Fruit fly (Drosophila melanogaster) whole organism, adult: ENCODE measurements around the gene CG4404.

ENCODE experiments used
- CG11617 ChIP-seq: fragments of 200-800 bp; sonication (Bioruptor generic); optimal IDR thresholded peaks from 2 replicates; lab custom pipeline; 2017; ENCODE audit warnings: mild to moderate bottlenecking, missing biosample characterization, missing genetic modification reagents, missing genetic modification characterization
- CG12768 ChIP-seq: fragments of 200-800 bp; sonication (Bioruptor generic); optimal IDR thresholded peaks from 2 replicates; lab custom pipeline; 2017; ENCODE audit warnings: missing biosample characterization, missing genetic modification characterization, mild to moderate bottlenecking, moderate library complexity, missing genetic modification reagents
- CG14711 ChIP-seq: fragments of 200-800 bp; sonication (Bioruptor generic); optimal IDR thresholded peaks from 2 replicates; lab custom pipeline; 2018; ENCODE audit warnings: missing biosample characterization, mild to moderate bottlenecking, missing genetic modification characterization, moderate library complexity
- CG1620 ChIP-seq: fragments of 200-800 bp; sonication (Bioruptor generic); optimal IDR thresholded peaks from 2 replicates; lab custom pipeline; 2016; ENCODE audit warnings: missing biosample characterization, missing genetic modification characterization
- CG33017 ChIP-seq: fragments of 200-800 bp; sonication (Bioruptor generic); optimal IDR thresholded peaks from 2 replicates; lab custom pipeline; 2018; ENCODE audit warnings: missing biosample characterization, mild to moderate bottlenecking, missing genetic modification characterization, moderate library complexity
- CG5204 ChIP-seq: fragments of 200-800 bp; sonication (Bioruptor generic); optimal IDR thresholded peaks from 2 replicates; lab custom pipeline; 2016; ENCODE audit warnings: missing biosample characterization, missing genetic modification characterization
- CG7045 ChIP-seq: fragments of 200-800 bp; sonication (Bioruptor generic); optimal IDR thresholded peaks from 2 replicates; lab custom pipeline; 2017; ENCODE audit warnings: missing biosample characterization, mild to moderate bottlenecking, missing genetic modification characterization
- CG7101 ChIP-seq: fragments of 200-800 bp; sonication (Bioruptor generic); optimal IDR thresholded peaks from 2 replicates; lab custom pipeline; 2018; ENCODE audit warnings: missing biosample characterization, mild to moderate bottlenecking, missing genetic modification characterization, moderate library complexity
- Clk ChIP-seq: fragments of 200-800 bp; sonication (Bioruptor generic); optimal IDR thresholded peaks from 2 replicates; lab custom pipeline; 2017; ENCODE audit warnings: missing biosample characterization, missing genetic modification characterization
- Crg-1 ChIP-seq: fragments of 200-800 bp; sonication (Bioruptor generic); optimal IDR thresholded peaks from 2 replicates; lab custom pipeline; 2016; ENCODE audit warnings: missing biosample characterization, missing genetic modification characterization
- Hr96 ChIP-seq: fragments of 200-800 bp; sonication (Bioruptor generic); optimal IDR thresholded peaks from 2 replicates; lab custom pipeline; 2016; ENCODE audit warnings: missing biosample characterization, missing genetic modification characterization
- Mnt ChIP-seq: fragments of 200-800 bp; sonication (Bioruptor generic); optimal IDR thresholded peaks from 2 replicates; lab custom pipeline; 2016; ENCODE audit warnings: missing biosample characterization, mild to moderate bottlenecking, missing genetic modification characterization
- bab1 ChIP-seq: fragments of 200-800 bp; sonication (Bioruptor generic); optimal IDR thresholded peaks from 3 replicates; lab custom pipeline; 2019; ENCODE audit warnings: missing biosample characterization, mild to moderate bottlenecking, missing genetic modification characterization, moderate library complexity
- cic ChIP-seq: fragments of 200-800 bp; sonication (Bioruptor generic); optimal IDR thresholded peaks from 2 replicates; lab custom pipeline; 2017; ENCODE audit warnings: missing biosample characterization, mild to moderate bottlenecking, missing genetic modification characterization, moderate library complexity
- cnc ChIP-seq, 2 experiments: fragments of >200 bp; optimal IDR thresholded peaks; 2 replicates each; lab custom pipeline; 2017
- kay ChIP-seq: fragments of 200-800 bp; sonication (Bioruptor generic); peaks from one replicate; lab custom pipeline; 2016; ENCODE audit warnings: missing biosample characterization, missing genetic modification characterization, borderline replicate concordance
- ovo ChIP-seq: fragments of 200-800 bp; sonication (Bioruptor generic); optimal IDR thresholded peaks from 2 replicates; lab custom pipeline; 2016; ENCODE audit warnings: missing biosample characterization, missing genetic modification characterization
- pad ChIP-seq: fragments of 200-800 bp; sonication (Bioruptor generic); optimal IDR thresholded peaks from 3 replicates; lab custom pipeline; 2017; ENCODE audit warnings: missing biosample characterization, missing genetic modification characterization, mild to moderate bottlenecking, moderate library complexity, missing genetic modification reagents
- tj ChIP-seq: fragments of 200-800 bp; sonication (Bioruptor generic); optimal IDR thresholded peaks from 3 replicates; lab custom pipeline; 2017; ENCODE audit warnings: missing biosample characterization, mild to moderate bottlenecking, missing genetic modification characterization, moderate library complexity
- toe ChIP-seq: fragments of 200-800 bp; sonication (Bioruptor generic); optimal IDR thresholded peaks from 2 replicates; lab custom pipeline; 2016; ENCODE audit warnings: missing biosample characterization, missing genetic modification characterization

CG4404 gene

dm6 chrX:12891322-12892159 is 14.3 kb downstream of the CG4404 start:
- TF ChIP-seq cic (GFP tag; lab: Kevin White, UChicago) (no peak), CG7101 (tag; lab: Kevin White, UChicago) (no peak), Mnt (GFP tag; lab: Kevin White, UChicago) (no peak), CG12768 (GFP tag; lab: Kevin White, UChicago) (no peak), kay (GFP tag; lab: Kevin White, UChicago) (no peak), CG33017 (tag; lab: Kevin White, UChicago) (no peak), Clk (GFP tag; lab: Kevin White, UChicago) (no peak), CG14711 (tag; lab: Kevin White, UChicago) (no peak), toe (GFP tag; lab: Kevin White, UChicago) (no peak), Hr96 (no peak), ovo (GFP tag; lab: Kevin White, UChicago) (no peak), bab1 (GFP tag; lab: Kevin White, UChicago) (no peak), cnc (optimal IDR thresholded peaks at IDR 0.05; lab: Kevin White, UChicago) (no peak), CG5204 (GFP tag; lab: Kevin White, UChicago) (no peak), tj (no peak), Crg-1 (GFP tag; lab: Kevin White, UChicago) (no peak)

- TF ChIP-seq bab1 (GFP tag; lab: Kevin White, UChicago) (no peak), toe (GFP tag; lab: Kevin White, UChicago) (no peak), cic (GFP tag; lab: Kevin White, UChicago) (no peak), CG12768 (GFP tag; lab: Kevin White, UChicago) (no peak), Hr96 (no peak), CG14711 (tag; lab: Kevin White, UChicago) (no peak), ovo (GFP tag; lab: Kevin White, UChicago) (no peak), CG11617 (no peak)
Measured at dm6 chrX:12890826-12891175, 15.0 kb downstream of the CG4404 start.

- TF ChIP-seq kay (GFP tag; lab: Kevin White, UChicago) = peak; percentile 11
- TF ChIP-seq bab1 (GFP tag; lab: Kevin White, UChicago) = no peak
- TF ChIP-seq CG33017 (tag; lab: Kevin White, UChicago) = no peak
Measured at dm6 chrX:12890166-12890825, 15.5 kb downstream of the CG4404 start.

- TF ChIP-seq tj (no peak), Crg-1 (GFP tag; lab: Kevin White, UChicago) (no peak), CG7045 (no peak), CG33017 (tag; lab: Kevin White, UChicago) (no peak), kay (GFP tag; lab: Kevin White, UChicago) (no peak), Clk (GFP tag; lab: Kevin White, UChicago) (no peak), toe (GFP tag; lab: Kevin White, UChicago) (no peak), cnc (optimal IDR thresholded peaks at IDR 0.05; lab: Kevin White, UChicago) (no peak), Hr96 (no peak), CG11617 (no peak), bab1 (GFP tag; lab: Kevin White, UChicago) (no peak), CG14711 (tag; lab: Kevin White, UChicago) (no peak), CG5204 (GFP tag; lab: Kevin White, UChicago) (no peak), CG1620 (no peak), cic (GFP tag; lab: Kevin White, UChicago) (no peak), ovo (GFP tag; lab: Kevin White, UChicago) (no peak)
Measured at dm6 chrX:12889075-12889474, 16.7 kb downstream of the CG4404 start.

dm6 chrX:12887549-12887948 is 18.3 kb downstream of the CG4404 start:
- TF ChIP-seq CG12768 (GFP tag; lab: Kevin White, UChicago) = no peak
- TF ChIP-seq bab1 (GFP tag; lab: Kevin White, UChicago) = no peak
- TF ChIP-seq cic (GFP tag; lab: Kevin White, UChicago) = no peak
- TF ChIP-seq Clk (GFP tag; lab: Kevin White, UChicago) = no peak
- no peak for TF ChIP-seq CG7045
- TF ChIP-seq tj = no peak
- TF ChIP-seq Hr96 = no peak
- no peak for TF ChIP-seq kay (GFP tag; lab: Kevin White, UChicago)
- no peak for TF ChIP-seq Mnt (GFP tag; lab: Kevin White, UChicago)
- TF ChIP-seq Crg-1 (GFP tag; lab: Kevin White, UChicago) = no peak
- no peak for TF ChIP-seq CG33017 (tag; lab: Kevin White, UChicago)
- TF ChIP-seq pad = no peak
- TF ChIP-seq CG14711 (tag; lab: Kevin White, UChicago) = no peak
- TF ChIP-seq CG1620 = no peak
- no peak for TF ChIP-seq cnc (optimal IDR thresholded peaks at IDR 0.05; lab: Kevin White, UChicago)

- peak; percentile 67 for TF ChIP-seq kay (GFP tag; lab: Kevin White, UChicago)
- no peak for TF ChIP-seq CG14711 (tag; lab: Kevin White, UChicago)
- no peak for TF ChIP-seq CG5204 (GFP tag; lab: Kevin White, UChicago)
- TF ChIP-seq tj = no peak
- no peak for TF ChIP-seq cic (GFP tag; lab: Kevin White, UChicago)
Measured at dm6 chrX:12886543-12886942, 19.3 kb downstream of the CG4404 start.
